Worm (Caenorhabditis elegans): ENCODE results near the gene crp-1.

crp-1 gene

ce11 chrV:10483995-10484394, 5.6 kb downstream of the crp-1 start:
- no peak for TF ChIP-seq lin-39 (tag; optimal IDR thresholded peaks at IDR 0.05)
- TF ChIP-seq elt-3 (tag; optimal IDR thresholded peaks at IDR 0.05): no peak
- TF ChIP-seq pqm-1 (tag; optimal IDR thresholded peaks at IDR 0.05): peak; percentile 16
- peak; percentile 85 for TF ChIP-seq elt-2 (tag; optimal IDR thresholded peaks at IDR 0.05)
- no peak for TF ChIP-seq nhr-43 (tag; optimal IDR thresholded peaks at IDR 0.05; ENCODE audit: poor library complexity, severe bottlenecking)
- TF ChIP-seq lsy-12 (tag; optimal IDR thresholded peaks at IDR 0.05): no peak

- no peak for TF ChIP-seq egl-27 (tag; optimal IDR thresholded peaks at IDR 0.05)
Observed at ce11 chrV:10484640-10485039, 6.3 kb downstream of the crp-1 start, which contains the start of gene Y32F6B.1. TSS of gene Y32F6B.1 (minus strand) at chrV:10484740.

ce11 chrV:10485389-10485788, 7.0 kb downstream of the crp-1 start:
- TF ChIP-seq elt-2 (tag; optimal IDR thresholded peaks at IDR 0.05) (peak; percentile 73), pqm-1 (tag; optimal IDR thresholded peaks at IDR 0.05) (peak; percentile 59), ceh-28 (tag; optimal IDR thresholded peaks at IDR 0.05) (no peak)

ce11 chrV:10489998-10490397, 11.6 kb downstream of the crp-1 start, which contains the start of gene ncx-5:
TSS of gene ncx-5 (minus strand) at chrV:10490098.
- no peak for TF ChIP-seq ama-1 (optimal IDR thresholded peaks at IDR 0.05)
- no peak for TF ChIP-seq eor-1 (tag; optimal IDR thresholded peaks at IDR 0.05)
- TF ChIP-seq tbx-2 (tag; optimal IDR thresholded peaks at IDR 0.05): no peak
- no peak for TF ChIP-seq skn-1 (tag; optimal IDR thresholded peaks at IDR 0.05)
- TF ChIP-seq nhr-77 (tag; optimal IDR thresholded peaks at IDR 0.05): no peak
- TF ChIP-seq ZK546.5 (tag; optimal IDR thresholded peaks at IDR 0.05): no peak
- TF ChIP-seq nhr-25 (tag; optimal IDR thresholded peaks at IDR 0.05): no peak
- no peak for TF ChIP-seq ceh-28 (tag; optimal IDR thresholded peaks at IDR 0.05)
- TF ChIP-seq lin-39 (tag; optimal IDR thresholded peaks at IDR 0.05): no peak
- TF ChIP-seq nhr-43 (tag; optimal IDR thresholded peaks at IDR 0.05; ENCODE audit: poor library complexity, severe bottlenecking): no peak
- no peak for TF ChIP-seq elt-1 (tag; optimal IDR thresholded peaks at IDR 0.05)
- TF ChIP-seq ceh-16 (tag; optimal IDR thresholded peaks at IDR 0.05): no peak
- no peak for TF ChIP-seq mml-1 (tag; optimal IDR thresholded peaks at IDR 0.05)
- TF ChIP-seq lsy-12 (tag; optimal IDR thresholded peaks at IDR 0.05): no peak
- no peak for TF ChIP-seq pqm-1 (tag; optimal IDR thresholded peaks at IDR 0.05)
- no peak for TF ChIP-seq fos-1 (tag; optimal IDR thresholded peaks at IDR 0.05)
- TF ChIP-seq elt-2 (tag; optimal IDR thresholded peaks at IDR 0.05): no peak
- no peak for TF ChIP-seq fkh-10 (GFP tag; optimal IDR thresholded peaks at IDR 0.05)

ce11 chrV:10491443-10491842, 13.1 kb downstream of the crp-1 start, which contains the start of gene aqp-5:
TSS of gene aqp-5 (plus strand) at chrV:10491743.
- TF ChIP-seq egl-27 (tag; optimal IDR thresholded peaks at IDR 0.05) (no peak), skn-1 (tag; optimal IDR thresholded peaks at IDR 0.05) (no peak), nfya-1 (tag; optimal IDR thresholded peaks at IDR 0.05; ENCODE audit: insufficient read depth) (no peak), fkh-10 (GFP tag; optimal IDR thresholded peaks at IDR 0.05) (no peak), ceh-82 (tag; optimal IDR thresholded peaks at IDR 0.05) (no peak), daf-12 (tag; optimal IDR thresholded peaks at IDR 0.05) (no peak), lin-15B (tag; optimal IDR thresholded peaks at IDR 0.05) (no peak), nhr-12 (tag; optimal IDR thresholded peaks at IDR 0.05) (no peak), jun-1 (tag; optimal IDR thresholded peaks at IDR 0.05) (no peak), R02D3.7 (tag; optimal IDR thresholded peaks at IDR 0.05) (no peak), fos-1 (tag; optimal IDR thresholded peaks at IDR 0.05) (no peak), tbx-2 (tag; optimal IDR thresholded peaks at IDR 0.05) (no peak), ama-1 (optimal IDR thresholded peaks at IDR 0.05) (no peak)

DNA sequence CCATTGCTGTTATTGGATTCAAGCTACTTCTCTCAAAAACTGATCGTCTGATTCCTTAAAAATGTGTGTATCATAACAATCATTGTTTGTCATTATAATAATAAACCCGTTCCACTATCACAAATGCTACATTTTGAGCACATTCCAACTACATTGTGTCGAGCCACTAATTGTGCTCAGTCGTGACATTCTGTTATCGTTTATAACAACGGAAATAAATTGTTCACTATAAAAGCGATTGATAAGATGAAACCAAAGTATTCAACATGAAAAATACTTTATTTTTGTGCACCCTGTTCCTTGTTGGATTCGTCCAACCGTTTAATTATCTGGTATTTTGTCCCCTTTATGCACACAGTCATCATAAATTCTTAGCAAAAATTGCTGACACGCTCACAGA, 14.8 kb downstream of the crp-1 start, which contains the start of gene ugt-33:
Gene ugt-33, plus strand, starts transcription at position 260 of the 400 bp plus-strand sequence.
- TF ChIP-seq skn-1 (tag; optimal IDR thresholded peaks at IDR 0.05) (no peak), R02D3.7 (tag; optimal IDR thresholded peaks at IDR 0.05) (no peak), nhr-77 (tag; optimal IDR thresholded peaks at IDR 0.05) (no peak), ceh-16 (tag; optimal IDR thresholded peaks at IDR 0.05) (no peak), egl-27 (tag; optimal IDR thresholded peaks at IDR 0.05) (no peak), nhr-76 (tag; optimal IDR thresholded peaks at IDR 0.05) (no peak), lin-15B (tag; optimal IDR thresholded peaks at IDR 0.05) (no peak), pqm-1 (tag; optimal IDR thresholded peaks at IDR 0.05) (peak; percentile 83), ztf-4 (tag; optimal IDR thresholded peaks at IDR 0.05) (no peak), fos-1 (tag; optimal IDR thresholded peaks at IDR 0.05) (no peak), ceh-9 (tag; optimal IDR thresholded peaks at IDR 0.05) (no peak), nhr-43 (tag; optimal IDR thresholded peaks at IDR 0.05; ENCODE audit: poor library complexity, severe bottlenecking) (no peak), hmg-11 (tag; optimal IDR thresholded peaks at IDR 0.05) (no peak), nhr-12 (tag; optimal IDR thresholded peaks at IDR 0.05) (no peak), daf-12 (tag; optimal IDR thresholded peaks at IDR 0.05) (no peak), ZK546.5 (tag; optimal IDR thresholded peaks at IDR 0.05) (no peak), elt-2 (tag; optimal IDR thresholded peaks at IDR 0.05) (peak; percentile 76)

Measured in whole organism, L3 larva.